Worm (Caenorhabditis elegans): Measurements from ENCODE around the gene srg-16.

The srg-16 gene

DNA sequence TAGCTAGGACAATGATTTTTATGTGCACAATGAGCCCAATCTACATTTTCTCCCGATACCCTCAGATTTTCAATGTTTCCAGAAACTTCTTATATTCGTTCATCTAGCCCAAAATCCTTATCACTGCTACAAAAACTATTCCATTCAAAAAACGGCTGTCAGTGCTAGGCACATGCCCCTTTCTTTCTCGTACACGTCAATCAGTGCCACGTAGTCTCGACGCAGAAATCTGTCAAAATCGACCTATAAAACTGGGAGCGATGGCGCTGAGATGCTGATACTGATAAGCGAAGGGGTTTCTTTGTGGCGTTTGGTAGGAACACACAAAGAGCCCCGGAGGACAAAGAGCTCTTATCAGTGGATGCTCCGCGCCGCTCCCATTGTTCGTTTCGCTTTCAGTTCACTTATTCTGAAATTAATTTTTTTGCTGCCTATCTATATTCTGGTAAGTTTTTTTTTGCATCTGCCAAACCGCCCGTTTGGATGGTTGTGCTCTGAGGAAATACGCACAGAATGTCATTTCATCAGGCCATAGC is 51.9 kb downstream of the srg-16 start, which contains the start of gene srh-70 (continued):
- TF ChIP-seq efl-1 (GFP tag; optimal IDR thresholded peaks at IDR 0.05) (no peak), xnd-1 (tag; optimal IDR thresholded peaks at IDR 0.05) (no peak), ztf-18 (tag; optimal IDR thresholded peaks at IDR 0.05) (peak; percentile 1), ccch-3 (GFP tag; optimal IDR thresholded peaks at IDR 0.05) (no peak), mcd-1 (GFP tag; IDR thresholded peaks at IDR 0.05) (peak; percentile 60), athp-1 (tag; optimal IDR thresholded peaks at IDR 0.05) (no peak), let-607 (tag; optimal IDR thresholded peaks at IDR 0.05) (peak; percentile 99), madf-8 (GFP tag; conservative IDR thresholded peaks at IDR 0.05) (no peak), hlh-26 (GFP tag; conservative IDR thresholded peaks at IDR 0.05) (no peak), madf-10 (tag; optimal IDR thresholded peaks at IDR 0.05) (peak; percentile 6), Y53G8AR.9 (GFP tag; conservative IDR thresholded peaks at IDR 0.05) (peak; percentile 72), unc-62 (GFP tag; optimal IDR thresholded peaks at IDR 0.05) (peak; percentile 99), tbp1 (GFP tag; optimal IDR thresholded peaks at IDR 0.05) (peak; percentile 57), ZK185.1 (tag; optimal IDR thresholded peaks at IDR 0.05; ENCODE audit: poor library complexity, severe bottlenecking) (peak; percentile 46), chd-7 (tag; optimal IDR thresholded peaks at IDR 0.05) (peak; percentile 76), F23B12.7 (tag; optimal IDR thresholded peaks at IDR 0.05; ENCODE audit: insufficient read depth) (peak; percentile 5), ceh-100 (GFP tag; IDR thresholded peaks at IDR 0.05) (no peak), nfyb-1 (GFP tag; IDR thresholded peaks at IDR 0.05) (no peak; the same call in 1 of the 2 replicates), Y56A3A.18 (GFP tag; IDR thresholded peaks at IDR 0.05) (0 out of 2 replicates have a peak, but pooled peaks have one; percentile 29), attf-5 (GFP tag; optimal IDR thresholded peaks at IDR 0.05) (peak; percentile 24), tbx-9 (tag; optimal IDR thresholded peaks at IDR 0.05; ENCODE audit: borderline replicate concordance) (no peak), hsf-1 (GFP tag; IDR thresholded peaks at IDR 0.05) (peak; percentile 59; the same call in 1 of the 2 replicates), ztf-22 (GFP tag; optimal IDR thresholded peaks at IDR 0.05) (peak; percentile 12), C17E4.6 (GFP tag; IDR thresholded peaks at IDR 0.05) (no peak), ztf-6 (GFP tag; IDR thresholded peaks at IDR 0.05) (no peak), B0336.3 (GFP tag; IDR thresholded peaks at IDR 0.05) (peak; percentile 80), rcor-1 (GFP tag; IDR thresholded peaks at IDR 0.05) (no peak), nhr-80 (tag; optimal IDR thresholded peaks at IDR 0.05) (peak; percentile 96), nhr-120 (GFP tag; IDR thresholded peaks at IDR 0.05) (no peak), snpc-4 (GFP tag; optimal IDR thresholded peaks at IDR 0.05) (no peak), snpc-4 (tag; optimal IDR thresholded peaks at IDR 0.05) (peak in 2 of 4 experiments; percentile 22 to 29), akir-1 (GFP tag; optimal IDR thresholded peaks at IDR 0.05) (no peak), cebp-1 (GFP tag; IDR thresholded peaks at IDR 0.05) (no peak), cebp-1 (tag; optimal IDR thresholded peaks at IDR 0.05) (peak; percentile 7), K11D2.4 (GFP tag; IDR thresholded peaks at IDR 0.05) (0 out of 2 replicates have a peak, but pooled peaks have one; percentile 15), pha-4 (tag; optimal IDR thresholded peaks at IDR 0.05) (no peak), ets-4 (GFP tag; optimal IDR thresholded peaks at IDR 0.05) (peak; percentile 21), Y53F4B.3 (GFP tag; IDR thresholded peaks at IDR 0.05) (no peak), atf-7 (tag; optimal IDR thresholded peaks at IDR 0.05) (peak; percentile 83), mel-28 (tag; optimal IDR thresholded peaks at IDR 0.05; ENCODE audit: borderline replicate concordance) (no peak)

Measured in whole organism, young adult.